Worm (Caenorhabditis elegans) whole organism, young adult: ENCODE data around the gene T21D12.14.

Experiments used
- B0019.2 ChIP-seq: fragments of 200-800 bp; sonication (Bioruptor generic); conservative IDR thresholded peaks from 2 replicates; pipeline ENCODE4 v1.3.6; 2022; ENCODE audit warnings: missing genetic modification reagents, missing genetic modification characterization, missing compliant biosample characterization
- F57A8.1 ChIP-seq: fragments of 200-800 bp; sonication (Bioruptor generic); optimal IDR thresholded peaks from 2 replicates; lab custom pipeline; 2018; ENCODE audit warnings: mild to moderate bottlenecking, missing genetic modification characterization, moderate library complexity, missing compliant biosample characterization
- die-1 ChIP-seq: sonication (generic microtip); optimal IDR thresholded peaks from 2 replicates; lab custom pipeline; 2016; ENCODE audit warnings: missing genotype, mild to moderate bottlenecking, missing genetic modification characterization, missing compliant biosample characterization
- him-1 ChIP-seq: sonication (generic microtip); optimal IDR thresholded peaks from 2 replicates; lab custom pipeline; 2016; ENCODE audit warnings: missing genotype, missing genetic modification reagents, missing genetic modification characterization, missing compliant biosample characterization
- let-607 ChIP-seq, 2 experiments: fragments of 200-800 bp in 1 of 2; sonication (Bioruptor generic) in 1 of 2; sonication (generic microtip) in 1 of 2; optimal IDR thresholded peaks; 2 replicates each; lab custom pipeline; 2016 to 2018; ENCODE audit warnings: mild to moderate bottlenecking in 2 of 2, missing compliant biosample characterization in 2 of 2, missing genetic modification characterization in 2 of 2, moderate library complexity in 2 of 2, missing genotype in 1 of 2
- madf-8 ChIP-seq: fragments of 200-800 bp; sonication (Bioruptor generic); conservative IDR thresholded peaks from 2 replicates; pipeline ENCODE4 v1.3.6; 2022; ENCODE audit warnings: missing genetic modification reagents, missing genetic modification characterization, missing compliant biosample characterization
- nfyb-1 ChIP-seq: fragments of 200-800 bp; sonication (Bioruptor generic); IDR thresholded peaks from 2 replicates; pipeline ENCODE4 v1.3.6; 2022; ENCODE audit warnings: missing genetic modification reagents, missing genetic modification characterization, missing compliant biosample characterization
- pha-4 ChIP-seq: fragments of 150-350 bp; sonication (generic microtip); optimal IDR thresholded peaks from 2 replicates; lab custom pipeline; 2014; ENCODE audit warnings: missing biosample characterization, missing genetic modification reagents, missing genetic modification characterization
- repo-1 ChIP-seq: sonication (generic microtip); optimal IDR thresholded peaks from 2 replicates; lab custom pipeline; 2017; ENCODE audit warnings: mild to moderate bottlenecking, missing genetic modification characterization, missing compliant biosample characterization

ce11 chrIV:319654-320053, 31.7 kb upstream of the T21D12.14 start:
- TF ChIP-seq F57A8.1 (GFP tag; lab: Kevin White, UChicago) = no peak
- TF ChIP-seq pha-4 (tag; lab: Kevin White, UChicago) = no peak
- TF ChIP-seq repo-1 (tag; lab: Kevin White, UChicago) = no peak
- TF ChIP-seq madf-8 (GFP tag; lab: Robert Waterston, UW) = no peak
- no peak for TF ChIP-seq die-1
- no peak for TF ChIP-seq let-607 (tag; optimal IDR thresholded peaks at IDR 0.05; lab: Kevin White, UChicago)
- no peak for TF ChIP-seq nfyb-1 (GFP tag; lab: Robert Waterston, UW)
- no peak for TF ChIP-seq B0019.2 (GFP tag; lab: Robert Waterston, UW)
- TF ChIP-seq him-1 (tag; lab: Kevin White, UChicago) = no peak
